Fruit fly (Drosophila melanogaster) whole organism, embryonic: Measurements from ENCODE around the gene cbt.

Experiments used
- CG30403 ChIP-seq: fragments of 200-800 bp; sonication (Bioruptor generic); optimal IDR thresholded peaks from 3 replicates; lab custom pipeline; 2016; ENCODE audit warnings: missing biosample characterization, missing genetic modification characterization
- sug ChIP-seq: fragments of 200-800 bp; optimal IDR thresholded peaks from 2 replicates; lab custom pipeline; 2019; ENCODE audit warnings: missing biosample characterization, mild to moderate bottlenecking, missing genetic modification characterization, moderate library complexity
- tll ChIP-seq, 2 experiments: fragments of 200-800 bp in 1 of 2; fragments of >200 bp in 1 of 2; sonication (Bioruptor generic) in 1 of 2; optimal IDR thresholded peaks; 2 replicates each; lab custom pipeline; 2017 to 2019; ENCODE audit warnings: missing biosample characterization in 2 of 2, missing genetic modification characterization in 2 of 2, mild to moderate bottlenecking in 1 of 2, moderate library complexity in 1 of 2
- unc-4 ChIP-seq: fragments of 200-800 bp; sonication (Bioruptor generic); IDR thresholded peaks from 2 replicates; pipeline ENCODE4 v1.3.6; 2022; ENCODE audit warnings: missing biosample characterization, missing genetic modification characterization; ENCODE audit not compliant: partially characterized antibody

dm6 chr2L:447124-447523 lies 32.4 kb downstream of the cbt start:
- TF ChIP-seq sug (tag; lab: Kevin White, UChicago) (no peak), unc-4 (GFP tag; lab: Robert Waterston, UW) (no peak), tll (GFP tag; optimal IDR thresholded peaks at IDR 0.05; lab: Kevin White, UChicago) (no peak), CG30403 (GFP tag; lab: Kevin White, UChicago) (no peak)
